Fruit fly (Drosophila melanogaster): ENCODE measurements around the gene vret.
A peak's percentile ranks its signal among the peaks of the same experiment; 100 is the strongest.

vret gene

dm6 chr3R:22781412-22781811 lies 36.0 kb upstream of the vret start (continued):
- TF ChIP-seq CG15336 (GFP tag; IDR thresholded peaks at IDR 0.05) (peak; percentile 79), CG7368 (GFP tag; optimal IDR thresholded peaks at IDR 0.05) (no peak), cyc (GFP tag; optimal IDR thresholded peaks at IDR 0.05) (no peak), CG16779 (tag; optimal IDR thresholded peaks at IDR 0.05) (peak; percentile 22), CG31627 (GFP tag; optimal IDR thresholded peaks at IDR 0.05) (no peak), CG6163 (GFP tag; IDR thresholded peaks at IDR 0.05) (peak; percentile 86), CG11902 (GFP tag; optimal IDR thresholded peaks at IDR 0.05) (no peak), Hr38 (GFP tag; optimal IDR thresholded peaks at IDR 0.05) (no peak), Gug (GFP tag; IDR thresholded peaks at IDR 0.05) (peak; percentile 45; the same call in 1 of the 2 replicates), CG9139 (GFP tag; optimal IDR thresholded peaks at IDR 0.05) (peak; percentile 49), Lpt (GFP tag; optimal IDR thresholded peaks at IDR 0.05) (peak; percentile 25), net (GFP tag; optimal IDR thresholded peaks at IDR 0.05) (peak; percentile 51), dac (GFP tag; optimal IDR thresholded peaks at IDR 0.05) (no peak), svp (GFP tag) (peak; percentile 87), CG4318 (GFP tag; optimal IDR thresholded peaks at IDR 0.05) (no peak), CG3032 (tag; optimal IDR thresholded peaks at IDR 0.05) (no peak), CG34406 (GFP tag; optimal IDR thresholded peaks at IDR 0.05) (peak; percentile 16), CG8632 (GFP tag; optimal IDR thresholded peaks at IDR 0.05) (no peak), CG10631 (GFP tag; optimal IDR thresholded peaks at IDR 0.05) (no peak), esn (GFP tag; optimal IDR thresholded peaks at IDR 0.05) (peak; percentile 48), OdsH (GFP tag; optimal IDR thresholded peaks at IDR 0.05) (no peak), CG10669 (GFP tag; optimal IDR thresholded peaks at IDR 0.05) (no peak), salr (GFP tag; optimal IDR thresholded peaks at IDR 0.05) (no peak), Hr39 (GFP tag; optimal IDR thresholded peaks at IDR 0.05) (no peak)

dm6 chr3R:22780135-22780534 lies 34.8 kb upstream of the vret start:
- TF ChIP-seq CG4318 (GFP tag; optimal IDR thresholded peaks at IDR 0.05): no peak
- TF ChIP-seq ss (GFP tag; optimal IDR thresholded peaks at IDR 0.05): no peak
- peak; percentile 58 for TF ChIP-seq svp (GFP tag)
- TF ChIP-seq net (GFP tag; optimal IDR thresholded peaks at IDR 0.05): no peak
- TF ChIP-seq dsx (GFP tag; optimal IDR thresholded peaks at IDR 0.05; ENCODE audit: poor library complexity, severe bottlenecking): no peak
- no peak for TF ChIP-seq Eip78C (GFP tag)

dm6 chr3R:22776457-22776856 lies 31.1 kb upstream of the vret start:
- TF ChIP-seq CG6792 (GFP tag; optimal IDR thresholded peaks at IDR 0.05): no peak
- no peak for TF ChIP-seq OdsH (GFP tag; optimal IDR thresholded peaks at IDR 0.05)
- no peak for TF ChIP-seq fkh (GFP tag; optimal IDR thresholded peaks at IDR 0.05)
- TF ChIP-seq CG7368 (GFP tag; optimal IDR thresholded peaks at IDR 0.05): no peak
- no peak for TF ChIP-seq CG3032 (tag; optimal IDR thresholded peaks at IDR 0.05)
- TF ChIP-seq CG34406 (GFP tag; optimal IDR thresholded peaks at IDR 0.05): no peak
- no peak for TF ChIP-seq CG3919 (GFP tag; optimal IDR thresholded peaks at IDR 0.05)
- TF ChIP-seq esn (GFP tag; optimal IDR thresholded peaks at IDR 0.05): no peak
- TF ChIP-seq Met (GFP tag; optimal IDR thresholded peaks at IDR 0.05): no peak
- no peak for TF ChIP-seq Hr4 (GFP tag; optimal IDR thresholded peaks at IDR 0.05)
- no peak for TF ChIP-seq spab (GFP tag; optimal IDR thresholded peaks at IDR 0.05)

- TF ChIP-seq CG10631 (GFP tag; optimal IDR thresholded peaks at IDR 0.05): no peak
- TF ChIP-seq CG4318 (GFP tag; optimal IDR thresholded peaks at IDR 0.05): no peak
- TF ChIP-seq dac (GFP tag; optimal IDR thresholded peaks at IDR 0.05): no peak
Observed at dm6 chr3R:22771670-22772069, 26.3 kb upstream of the vret start, which contains the start of gene CG43095. Gene CG43095, minus strand, starts transcription at chr3R:22771770.

dm6 chr3R:22770887-22771286 lies 25.5 kb upstream of the vret start, which contains the start of gene CG43094:
Gene CG43094, minus strand, starts transcription at chr3R:22770987.
- no peak for TF ChIP-seq ss (GFP tag; optimal IDR thresholded peaks at IDR 0.05)
- no peak for TF ChIP-seq CG4318 (GFP tag; optimal IDR thresholded peaks at IDR 0.05)
- TF ChIP-seq Sox15 (GFP tag; optimal IDR thresholded peaks at IDR 0.05): no peak
- no peak for TF ChIP-seq CG6276 (GFP tag; optimal IDR thresholded peaks at IDR 0.05)
- TF ChIP-seq spab (GFP tag; optimal IDR thresholded peaks at IDR 0.05): no peak
- TF ChIP-seq CG9139 (GFP tag; optimal IDR thresholded peaks at IDR 0.05): no peak
- no peak for TF ChIP-seq CG6792 (GFP tag; optimal IDR thresholded peaks at IDR 0.05)
- TF ChIP-seq pdm3 (GFP tag; optimal IDR thresholded peaks at IDR 0.05): no peak
- TF ChIP-seq CG11902 (GFP tag; optimal IDR thresholded peaks at IDR 0.05): no peak
- TF ChIP-seq Eip75B (GFP tag; optimal IDR thresholded peaks at IDR 0.05): no peak
- no peak for TF ChIP-seq CG6163 (GFP tag; IDR thresholded peaks at IDR 0.05)
- no peak for TF ChIP-seq CG31627 (GFP tag; optimal IDR thresholded peaks at IDR 0.05)
- no peak for TF ChIP-seq CG7368 (GFP tag; optimal IDR thresholded peaks at IDR 0.05)
- no peak for TF ChIP-seq CG34406 (GFP tag; optimal IDR thresholded peaks at IDR 0.05)
